Worm (Caenorhabditis elegans) whole organism, L4/young adult: ENCODE results near the gene W10C6.2.

Source experiments
- dao-5 ChIP-seq: sonication (generic microtip); optimal IDR thresholded peaks from 2 replicates; lab custom pipeline; 2016; ENCODE audit warnings: missing genotype, missing genetic modification characterization, moderate library complexity, missing compliant biosample characterization
- him-1 ChIP-seq: sonication (generic microtip); optimal IDR thresholded peaks from 2 replicates; lab custom pipeline; 2016; ENCODE audit warnings: missing genotype, missing genetic modification reagents, missing genetic modification characterization, missing compliant biosample characterization

DNA sequence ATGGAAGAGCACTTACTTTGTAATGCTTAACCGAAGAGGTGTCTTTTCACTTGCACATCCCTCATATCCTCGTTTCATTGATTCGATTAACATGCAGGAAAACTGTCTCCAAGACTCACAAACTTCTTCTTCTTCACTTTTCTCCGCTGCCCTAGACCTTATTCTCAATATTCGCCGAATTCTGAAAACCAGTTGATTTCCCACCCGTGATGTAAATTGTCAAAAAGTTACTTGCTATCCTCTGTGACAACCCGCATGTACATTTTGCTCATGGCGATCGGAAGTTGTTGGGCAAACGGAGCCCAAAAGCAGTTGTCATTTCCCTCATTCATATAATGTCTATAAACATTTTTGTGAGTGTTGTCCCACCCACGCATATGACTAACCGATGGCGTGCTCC lies 11.3 kb downstream of the W10C6.2 start:
- TF ChIP-seq him-1: no peak
- TF ChIP-seq dao-5 (tag; lab: Kevin White, UChicago): no peak
